Worm (Caenorhabditis elegans) whole organism, young adult: ENCODE data around the gene math-39.
A peak's percentile ranks its signal among the peaks of the same experiment; 100 is the strongest.

ENCODE experiments used
- B0035.1 ChIP-seq: sonication (generic microtip); optimal IDR thresholded peaks from 2 replicates; lab custom pipeline; 2016; ENCODE audit warnings: missing genetic modification characterization, mild to moderate bottlenecking, missing compliant biosample characterization, missing genotype, missing genetic modification reagents
- C06A6.2 ChIP-seq: fragments of 200-800 bp; sonication (Bioruptor generic); conservative IDR thresholded peaks from 2 replicates; pipeline ENCODE4 v1.3.6; 2022; ENCODE audit warnings: missing genetic modification characterization, missing compliant biosample characterization
- C17E4.6 ChIP-seq: fragments of 200-800 bp; sonication (Bioruptor generic); IDR thresholded peaks from 2 replicates; pipeline ENCODE4 v1.3.6; 2022; ENCODE audit warnings: missing genetic modification reagents, missing genetic modification characterization, missing compliant biosample characterization
- F22D6.2 ChIP-seq: sonication (generic microtip); optimal IDR thresholded peaks from 2 replicates; lab custom pipeline; 2016; ENCODE audit warnings: mild to moderate bottlenecking, missing genetic modification characterization, missing compliant biosample characterization
- F23B12.7 ChIP-seq: sonication (generic microtip); optimal IDR thresholded peaks from 2 replicates; lab custom pipeline; 2017; ENCODE audit warnings: missing genetic modification characterization, mild to moderate bottlenecking, missing compliant biosample characterization, antibody characterized with exemption, moderate library complexity; ENCODE audit not compliant: insufficient read depth
- F37B4.10 ChIP-seq: fragments of 200-800 bp; sonication (Bioruptor generic); IDR thresholded peaks from 2 replicates; pipeline ENCODE4 v1.3.6; 2022; ENCODE audit warnings: missing genetic modification characterization, missing compliant biosample characterization
- F39B2.1 ChIP-seq: fragments of 200-800 bp; sonication (Bioruptor generic); IDR thresholded peaks from 2 replicates; pipeline ENCODE4 v1.3.6; 2022; ENCODE audit warnings: missing genetic modification reagents, missing genetic modification characterization, missing compliant biosample characterization
- F49E8.2 ChIP-seq: sonication (generic microtip); optimal IDR thresholded peaks from 3 replicates; lab custom pipeline; 2017; ENCODE audit warnings: missing genetic modification characterization, mild to moderate bottlenecking, missing compliant biosample characterization, antibody characterized with exemption, moderate library complexity; ENCODE audit not compliant: insufficient read depth
- Y95B8A.8 ChIP-seq: fragments of 200-800 bp; sonication (Bioruptor generic); IDR thresholded peaks from 2 replicates; pipeline ENCODE4 v1.3.6; 2022; ENCODE audit warnings: missing genetic modification reagents, missing genetic modification characterization, missing compliant biosample characterization
- cebp-1 ChIP-seq, 2 experiments: fragments of 200-800 bp in 1 of 2; sonication (Bioruptor generic) in 1 of 2; sonication (generic microtip) in 1 of 2; IDR thresholded peaks in 1 of 2; optimal IDR thresholded peaks in 1 of 2; 2 replicates each; pipeline versions ENCODE4 v1.3.6 to Lab custom; 2017 to 2022; ENCODE audit warnings: missing compliant biosample characterization in 2 of 2, missing genetic modification characterization in 2 of 2, mild to moderate bottlenecking in 1 of 2, missing genetic modification reagents in 1 of 2, moderate library complexity in 1 of 2
- ceh-58 ChIP-seq: fragments of 200-800 bp; sonication (Bioruptor generic); IDR thresholded peaks from 2 replicates; pipeline ENCODE4 v1.3.6; 2022; ENCODE audit warnings: missing genetic modification characterization, missing compliant biosample characterization
- chd-7 ChIP-seq: sonication (generic microtip); optimal IDR thresholded peaks from 2 replicates; lab custom pipeline; 2016; ENCODE audit warnings: mild to moderate bottlenecking, missing genetic modification characterization, moderate library complexity, missing compliant biosample characterization
- dox-1 ChIP-seq: fragments of 200-800 bp; sonication (Bioruptor generic); IDR thresholded peaks from 2 replicates; pipeline ENCODE4 v1.3.6; 2022; ENCODE audit warnings: missing genetic modification reagents, missing genetic modification characterization, missing compliant biosample characterization
- gei-17 ChIP-seq: fragments of 200-800 bp; sonication (Bioruptor generic); optimal IDR thresholded peaks from 2 replicates; lab custom pipeline; 2018; ENCODE audit warnings: mild to moderate bottlenecking, missing genetic modification characterization, missing compliant biosample characterization
- hmg-1.2 ChIP-seq: fragments of 200-800 bp; sonication (Bioruptor generic); IDR thresholded peaks from 2 replicates; pipeline ENCODE4 v1.3.6; 2022; ENCODE audit warnings: missing genetic modification reagents, missing genetic modification characterization, missing compliant biosample characterization
- hsf-1 ChIP-seq: fragments of 200-800 bp; sonication (Bioruptor generic); IDR thresholded peaks from 2 replicates; pipeline ENCODE4 v1.3.6; 2022; ENCODE audit warnings: missing genetic modification reagents, missing genetic modification characterization, missing compliant biosample characterization
- let-607 ChIP-seq, 2 experiments: fragments of 200-800 bp in 1 of 2; sonication (Bioruptor generic) in 1 of 2; sonication (generic microtip) in 1 of 2; optimal IDR thresholded peaks; 2 replicates each; lab custom pipeline; 2016 to 2018; ENCODE audit warnings: mild to moderate bottlenecking in 2 of 2, missing compliant biosample characterization in 2 of 2, missing genetic modification characterization in 2 of 2, moderate library complexity in 2 of 2, missing genotype in 1 of 2
- lin-40 ChIP-seq: sonication (generic microtip); optimal IDR thresholded peaks from 2 replicates; lab custom pipeline; 2016; ENCODE audit warnings: missing genetic modification characterization, mild to moderate bottlenecking, missing compliant biosample characterization, missing genotype, missing genetic modification reagents
- lin-54 ChIP-seq: fragments of 200-800 bp; sonication (Bioruptor generic); optimal IDR thresholded peaks from 2 replicates; lab custom pipeline; 2018; ENCODE audit warnings: mild to moderate bottlenecking, missing genetic modification characterization, missing compliant biosample characterization
- lsl-1 ChIP-seq: fragments of 200-800 bp; sonication (Bioruptor generic); optimal IDR thresholded peaks from 2 replicates; lab custom pipeline; 2018; ENCODE audit warnings: mild to moderate bottlenecking, missing genetic modification characterization, moderate library complexity, missing compliant biosample characterization
- lsy-27 ChIP-seq: sonication (generic microtip); optimal IDR thresholded peaks from 2 replicates; lab custom pipeline; 2017; ENCODE audit warnings: missing genetic modification characterization, mild to moderate bottlenecking, missing compliant biosample characterization, antibody characterized with exemption, missing genotype, borderline replicate concordance; ENCODE audit not compliant: insufficient read depth
- madf-6 ChIP-seq: fragments of 200-800 bp; sonication (Bioruptor generic); IDR thresholded peaks from 2 replicates; pipeline ENCODE4 v1.3.6; 2022; ENCODE audit warnings: missing genetic modification reagents, missing genetic modification characterization, missing compliant biosample characterization
- mcd-1 ChIP-seq: fragments of 200-800 bp; sonication (Bioruptor generic); IDR thresholded peaks from 2 replicates; pipeline ENCODE4 v1.3.6; 2022; ENCODE audit warnings: missing genetic modification reagents, missing genetic modification characterization, missing compliant biosample characterization
- mel-28 ChIP-seq: sonication (generic microtip); optimal IDR thresholded peaks from 2 replicates; lab custom pipeline; 2016; ENCODE audit warnings: borderline replicate concordance, mild to moderate bottlenecking, missing genetic modification characterization, missing compliant biosample characterization
- nfya-2 ChIP-seq: fragments of 200-800 bp; sonication (Bioruptor generic); IDR thresholded peaks from 2 replicates; pipeline ENCODE4 v1.3.6; 2022; ENCODE audit warnings: missing genetic modification reagents, missing genetic modification characterization, missing compliant biosample characterization
- nhr-120 ChIP-seq: fragments of 200-800 bp; sonication (Bioruptor generic); IDR thresholded peaks from 2 replicates; pipeline ENCODE4 v1.3.6; 2022; ENCODE audit warnings: missing genetic modification characterization, missing compliant biosample characterization
- nhr-80 ChIP-seq: sonication (generic microtip); optimal IDR thresholded peaks from 2 replicates; lab custom pipeline; 2016; ENCODE audit warnings: missing genetic modification characterization, missing compliant biosample characterization
- nhr-90 ChIP-seq: sonication (generic microtip); optimal IDR thresholded peaks from 2 replicates; lab custom pipeline; 2016; ENCODE audit warnings: missing genotype, mild to moderate bottlenecking, missing genetic modification characterization, missing compliant biosample characterization
- pha-4 ChIP-seq: fragments of 150-350 bp; sonication (generic microtip); optimal IDR thresholded peaks from 2 replicates; lab custom pipeline; 2014; ENCODE audit warnings: missing biosample characterization, missing genetic modification reagents, missing genetic modification characterization
- sdz-38 ChIP-seq: sonication (generic microtip); optimal IDR thresholded peaks from 2 replicates; lab custom pipeline; 2016; ENCODE audit warnings: missing genotype, missing genetic modification characterization, missing compliant biosample characterization
- snpc-3.4 ChIP-seq: sonication (generic microtip); optimal IDR thresholded peaks from 2 replicates; lab custom pipeline; 2017; ENCODE audit warnings: missing genetic modification characterization, mild to moderate bottlenecking, missing compliant biosample characterization, antibody characterized with exemption, moderate library complexity, missing genotype, missing genetic modification reagents
- somi-1 ChIP-seq: fragments of 200-800 bp; sonication (Bioruptor generic); optimal IDR thresholded peaks from 2 replicates; lab custom pipeline; 2018; ENCODE audit warnings: mild to moderate bottlenecking, missing genetic modification characterization, missing compliant biosample characterization
- sptf-2 ChIP-seq: fragments of 200-800 bp; sonication (Bioruptor generic); optimal IDR thresholded peaks from 2 replicates; lab custom pipeline; 2018; ENCODE audit warnings: mild to moderate bottlenecking, missing genetic modification characterization, missing compliant biosample characterization
- tbx-9 ChIP-seq: sonication (generic microtip); optimal IDR thresholded peaks from 2 replicates; lab custom pipeline; 2016; ENCODE audit warnings: borderline replicate concordance, missing genetic modification characterization, inconsistent platforms, missing compliant biosample characterization
- unc-130 ChIP-seq: sonication (generic microtip); optimal IDR thresholded peaks from 2 replicates; lab custom pipeline; 2016; ENCODE audit warnings: missing genetic modification reagents, missing genetic modification characterization, missing compliant biosample characterization
- ztf-18 ChIP-seq: sonication (generic microtip); optimal IDR thresholded peaks from 2 replicates; lab custom pipeline; 2016; ENCODE audit warnings: missing genotype, mild to moderate bottlenecking, missing genetic modification characterization, missing compliant biosample characterization
- ztf-22 ChIP-seq: fragments of 200-800 bp; sonication (Bioruptor generic); optimal IDR thresholded peaks from 2 replicates; lab custom pipeline; 2018; ENCODE audit warnings: mild to moderate bottlenecking, missing genetic modification characterization, moderate library complexity, missing compliant biosample characterization
- ztf-25 ChIP-seq: fragments of 200-800 bp; sonication (Bioruptor generic); IDR thresholded peaks from 2 replicates; pipeline ENCODE4 v1.3.6; 2022; ENCODE audit warnings: missing genetic modification reagents, missing genetic modification characterization, missing compliant biosample characterization
- ztf-3 ChIP-seq: fragments of 200-800 bp; sonication (Bioruptor generic); optimal IDR thresholded peaks from 2 replicates; lab custom pipeline; 2018; ENCODE audit warnings: mild to moderate bottlenecking, missing genetic modification characterization, missing compliant biosample characterization

math-39 gene

DNA sequence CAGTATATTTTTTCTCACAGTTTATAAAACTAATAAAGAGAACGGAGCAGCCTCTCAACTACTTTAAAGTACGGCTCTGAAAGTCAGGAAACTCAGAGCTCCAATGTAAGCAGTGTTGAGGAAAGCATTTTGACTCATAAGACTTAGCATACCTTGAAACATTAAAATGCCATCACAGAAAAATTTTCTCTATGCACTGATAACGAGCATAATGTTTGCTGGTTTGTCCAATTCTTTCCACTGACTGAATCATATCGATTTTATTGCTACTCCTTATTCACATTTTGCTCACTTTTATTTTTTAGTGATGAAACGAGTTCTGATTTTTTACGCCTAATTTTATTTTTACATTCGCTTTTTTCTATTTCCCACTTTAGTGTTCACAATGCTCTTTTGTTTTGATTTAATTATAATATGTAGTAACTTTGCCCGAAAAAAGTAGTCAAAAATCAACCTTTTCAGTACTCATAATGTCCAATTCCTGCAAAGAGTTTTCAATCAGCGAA, at the start of gene math-39:
Gene math-39 (plus strand): TSS at position 456 of the 506 bp plus-strand sequence.
- peak; percentile 24 for TF ChIP-seq nhr-80 (tag; lab: Kevin White, UChicago)
- no peak for TF ChIP-seq Y95B8A.8
- TF ChIP-seq, all 124 proteins: peak for 1

DNA sequence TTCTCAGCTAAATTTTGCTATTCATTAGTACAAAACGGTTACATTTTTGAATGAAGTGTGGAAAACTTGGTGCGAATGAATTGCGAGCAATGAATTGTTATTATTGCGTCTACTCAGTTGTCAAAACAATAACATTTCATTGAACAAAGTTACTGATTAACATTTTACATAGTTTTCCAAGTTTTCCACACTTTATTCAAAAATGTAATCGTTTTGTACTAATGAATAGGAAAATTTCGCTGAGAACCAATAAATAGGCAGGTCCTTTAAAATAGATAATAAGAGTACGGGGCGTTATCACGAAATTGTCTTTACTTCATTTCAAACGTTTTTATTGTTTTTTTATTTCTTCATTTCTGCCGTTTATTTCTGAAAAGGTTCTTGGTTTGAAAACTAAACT, 49.7 kb upstream of the math-39 start, which contains the start of gene math-4:
Gene math-4 (minus strand): TSS at position 101 of the 400 bp plus-strand sequence.
- TF ChIP-seq C06A6.2 (GFP tag; lab: Robert Waterston, UW): no peak
- TF ChIP-seq F22D6.2 (tag; lab: Kevin White, UChicago): no peak
- no peak for TF ChIP-seq ztf-25 (GFP tag; lab: Robert Waterston, UW)
- TF ChIP-seq cebp-1 (GFP tag; IDR thresholded peaks at IDR 0.05; lab: Robert Waterston, UW): no peak
- no peak for TF ChIP-seq cebp-1 (tag; optimal IDR thresholded peaks at IDR 0.05; lab: Kevin White, UChicago)
- TF ChIP-seq nhr-90 (tag; lab: Kevin White, UChicago): no peak
- no peak for TF ChIP-seq mcd-1
- TF ChIP-seq F23B12.7: no peak
- TF ChIP-seq F49E8.2 (tag; lab: Kevin White, UChicago): no peak
- no peak for TF ChIP-seq snpc-3.4 (tag; lab: Kevin White, UChicago)
- TF ChIP-seq sptf-2: no peak
- TF ChIP-seq sdz-38 (tag; lab: Kevin White, UChicago): no peak

DNA sequence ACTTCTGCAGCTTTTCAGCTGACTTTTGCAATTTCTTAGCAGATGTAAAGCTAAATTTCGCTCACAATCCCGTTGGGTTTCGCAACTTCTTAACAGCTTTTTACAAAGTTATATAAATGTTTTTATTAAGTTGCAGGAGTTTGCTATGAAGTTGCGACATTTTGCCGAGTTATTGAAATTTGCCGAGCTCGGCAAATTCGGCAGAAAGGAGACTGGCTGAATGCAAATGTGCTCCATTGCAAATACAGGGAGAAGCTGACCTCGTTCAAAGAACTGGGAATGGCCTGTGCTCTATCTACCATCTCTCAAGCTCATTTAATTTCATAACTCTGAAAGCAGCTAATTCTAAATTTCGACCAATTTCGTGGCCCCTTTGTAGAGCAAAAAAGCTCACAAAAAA, 47.3 kb upstream of the math-39 start, which contains the start of gene C08F1.11:
Gene C08F1.11 (minus strand): TSS at position 101 of the 400 bp plus-strand sequence.
- TF ChIP-seq lin-40 (tag; lab: Kevin White, UChicago) (no peak), F39B2.1 (no peak), dox-1 (GFP tag; lab: Robert Waterston, UW) (no peak), B0035.1 (tag; lab: Kevin White, UChicago) (no peak), hmg-1.2 (GFP tag; lab: Robert Waterston, UW) (no peak), mel-28 (tag; lab: Kevin White, UChicago) (no peak), unc-130 (GFP tag; lab: Kevin White, UChicago) (no peak), ztf-3 (GFP tag; lab: Kevin White, UChicago) (no peak), ztf-18 (tag; lab: Kevin White, UChicago) (no peak), pha-4 (tag; lab: Kevin White, UChicago) (no peak), nhr-120 (GFP tag; lab: Robert Waterston, UW) (no peak)

DNA sequence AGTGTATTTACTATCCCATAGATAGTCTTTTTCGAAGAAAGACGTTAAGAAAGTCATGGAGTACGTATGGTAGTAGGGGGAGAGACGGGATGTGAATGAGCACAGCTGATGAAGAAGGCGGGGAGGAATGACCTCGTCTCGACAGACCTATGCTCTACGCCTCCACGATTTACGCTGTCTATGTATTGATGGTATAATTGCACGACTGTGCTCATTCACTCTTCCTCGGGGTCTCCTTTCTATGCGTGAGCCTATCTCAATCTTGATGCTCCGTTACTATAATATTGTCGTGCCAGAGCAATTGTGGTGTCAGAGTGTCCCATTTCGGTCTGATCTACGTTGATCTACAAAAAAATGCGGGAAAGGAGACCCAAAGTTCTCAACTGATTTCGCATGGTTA, 45.9 kb upstream of the math-39 start, which contains the start of gene C08F1.10:
Gene C08F1.10 (minus strand): TSS at position 101 of the 400 bp plus-strand sequence.
- TF ChIP-seq C06A6.2 (GFP tag; lab: Robert Waterston, UW) (no peak), ztf-22 (GFP tag; lab: Kevin White, UChicago) (no peak), lin-54 (no peak), lsl-1 (no peak), lsy-27 (tag; lab: Kevin White, UChicago) (no peak), let-607 (tag; optimal IDR thresholded peaks at IDR 0.05; lab: Kevin White, UChicago) (no peak), chd-7 (tag; lab: Kevin White, UChicago) (no peak), madf-6 (GFP tag; lab: Robert Waterston, UW) (no peak), tbx-9 (tag; lab: Kevin White, UChicago) (no peak), ztf-25 (GFP tag; lab: Robert Waterston, UW) (no peak), hsf-1 (GFP tag; lab: Robert Waterston, UW) (no peak), sdz-38 (tag; lab: Kevin White, UChicago) (no peak), F37B4.10 (GFP tag; lab: Robert Waterston, UW) (no peak), C17E4.6 (GFP tag; lab: Robert Waterston, UW) (no peak), ceh-58 (GFP tag; lab: Robert Waterston, UW) (no peak), somi-1 (GFP tag; lab: Kevin White, UChicago) (no peak), gei-17 (no peak), nfya-2 (GFP tag; lab: Robert Waterston, UW) (no peak)
